Worm (Caenorhabditis elegans): ENCODE results near the gene jnk-1.

jnk-1 gene

DNA sequence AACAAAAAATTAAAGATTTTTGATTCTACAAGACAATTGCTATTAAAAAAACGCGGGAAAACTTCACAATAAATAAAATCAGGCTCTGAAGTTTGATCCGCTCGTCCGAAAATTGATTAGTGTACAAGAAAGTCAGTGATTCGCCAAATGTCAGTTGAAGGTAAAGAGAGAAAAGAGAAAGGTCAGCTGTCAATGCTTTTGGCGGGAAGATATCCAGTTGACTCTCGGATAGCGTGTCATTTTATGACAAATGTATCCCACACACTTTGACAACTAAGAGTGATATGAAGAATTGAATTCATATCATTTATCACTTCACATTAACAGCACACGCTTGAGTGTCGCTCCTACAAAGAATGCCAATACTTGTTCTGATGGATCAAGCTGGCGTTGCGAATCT lies 10.6 kb upstream of the jnk-1 start:
- TF ChIP-seq F13H6.1 (tag; optimal IDR thresholded peaks at IDR 0.05) (peak; percentile 48), nhr-12 (tag; optimal IDR thresholded peaks at IDR 0.05) (no peak), unc-62 (GFP tag; optimal IDR thresholded peaks at IDR 0.05) (no peak), ztf-4 (tag; optimal IDR thresholded peaks at IDR 0.05) (no peak), peb-1 (tag; optimal IDR thresholded peaks at IDR 0.05) (no peak), mbf-1 (tag; optimal IDR thresholded peaks at IDR 0.05) (no peak), dmd-4 (tag; optimal IDR thresholded peaks at IDR 0.05) (no peak), ztf-1 (GFP tag; conservative IDR thresholded peaks at IDR 0.05) (no peak), lin-13 (GFP tag; optimal IDR thresholded peaks at IDR 0.05) (no peak), R02D3.7 (tag; optimal IDR thresholded peaks at IDR 0.05) (no peak), sma-9 (GFP tag; optimal IDR thresholded peaks at IDR 0.05) (peak; percentile 18), sma-9 (tag; optimal IDR thresholded peaks at IDR 0.05) (no peak), unc-39 (tag; optimal IDR thresholded peaks at IDR 0.05) (no peak), lsy-2 (tag; optimal IDR thresholded peaks at IDR 0.05) (peak in 1 of 2 experiments; percentile 21), nhr-21 (tag; optimal IDR thresholded peaks at IDR 0.05) (no peak), ama-1 (optimal IDR thresholded peaks at IDR 0.05) (no peak)

DNA sequence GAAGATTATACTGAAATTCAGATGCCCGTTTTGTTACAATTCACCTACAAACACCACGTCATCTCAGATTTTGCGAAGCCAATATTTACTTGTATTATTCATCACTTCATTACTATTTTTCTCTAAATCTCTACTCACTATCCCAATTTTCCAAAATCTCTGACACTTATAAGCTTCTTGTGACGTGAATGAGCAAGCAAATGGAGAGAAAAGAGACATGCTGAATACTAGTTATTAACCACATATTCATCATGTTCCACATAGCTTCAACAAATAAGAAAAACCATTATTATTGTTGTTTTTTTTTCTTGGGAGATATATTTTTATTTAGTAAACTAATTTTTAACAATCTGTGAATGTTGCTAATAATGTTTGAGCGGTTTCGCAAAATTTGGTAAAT lies 6.2 kb upstream of the jnk-1 start:
- no peak for TF ChIP-seq egl-27 (tag; optimal IDR thresholded peaks at IDR 0.05)
- no peak for TF ChIP-seq snpc-4 (tag; optimal IDR thresholded peaks at IDR 0.05)
- no peak for TF ChIP-seq mab-5 (tag; optimal IDR thresholded peaks at IDR 0.05)
- no peak for TF ChIP-seq nhr-237 (tag; optimal IDR thresholded peaks at IDR 0.05)
- no peak for TF ChIP-seq sma-9 (GFP tag; optimal IDR thresholded peaks at IDR 0.05)
- no peak for TF ChIP-seq sma-9 (tag; optimal IDR thresholded peaks at IDR 0.05)

DNA sequence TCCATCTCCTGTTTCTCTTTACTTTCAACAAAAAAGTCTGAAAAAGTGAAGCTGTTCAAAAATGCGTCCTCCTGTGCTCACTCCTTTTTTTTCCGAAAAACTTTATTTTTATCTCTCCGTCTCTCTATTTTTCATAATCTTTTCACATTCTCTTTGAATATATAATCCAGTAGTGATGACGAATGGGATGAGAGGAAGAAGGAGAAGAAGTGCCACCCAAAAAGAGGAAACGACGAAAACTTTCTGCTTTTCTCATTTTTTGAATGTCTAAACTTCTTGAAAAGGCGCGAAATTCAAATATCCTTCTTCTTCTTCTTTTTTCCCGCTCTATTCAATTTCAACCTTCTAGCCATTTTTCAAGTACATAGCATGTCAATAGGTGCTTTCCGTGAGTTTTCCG lies 2.8 kb upstream of the jnk-1 start:
- peak; percentile 27 for TF ChIP-seq C34F6.9 (tag; optimal IDR thresholded peaks at IDR 0.05)
- TF ChIP-seq Y55F3AM.14 (GFP tag; optimal IDR thresholded peaks at IDR 0.05): no peak
- TF ChIP-seq nhr-6 (tag; optimal IDR thresholded peaks at IDR 0.05): no peak
- TF ChIP-seq elt-1 (tag; optimal IDR thresholded peaks at IDR 0.05): no peak
- TF ChIP-seq unc-55 (GFP tag; optimal IDR thresholded peaks at IDR 0.05): peak; percentile 88
- peak; percentile 45 for TF ChIP-seq sma-9 (GFP tag; optimal IDR thresholded peaks at IDR 0.05)
- TF ChIP-seq sma-9 (tag; optimal IDR thresholded peaks at IDR 0.05): no peak
- no peak for TF ChIP-seq lin-11 (tag; optimal IDR thresholded peaks at IDR 0.05)
- no peak for TF ChIP-seq ZK546.5 (tag; optimal IDR thresholded peaks at IDR 0.05)
- TF ChIP-seq nhr-10 (tag; optimal IDR thresholded peaks at IDR 0.05): no peak
- TF ChIP-seq crh-2 (tag; optimal IDR thresholded peaks at IDR 0.05): no peak
- peak; percentile 15 for TF ChIP-seq F13H6.1 (tag; optimal IDR thresholded peaks at IDR 0.05)
- no peak for TF ChIP-seq unc-39 (tag; optimal IDR thresholded peaks at IDR 0.05)
- peak in 1 of 2 experiments; percentile 37 for TF ChIP-seq lsy-2 (tag; optimal IDR thresholded peaks at IDR 0.05)

DNA sequence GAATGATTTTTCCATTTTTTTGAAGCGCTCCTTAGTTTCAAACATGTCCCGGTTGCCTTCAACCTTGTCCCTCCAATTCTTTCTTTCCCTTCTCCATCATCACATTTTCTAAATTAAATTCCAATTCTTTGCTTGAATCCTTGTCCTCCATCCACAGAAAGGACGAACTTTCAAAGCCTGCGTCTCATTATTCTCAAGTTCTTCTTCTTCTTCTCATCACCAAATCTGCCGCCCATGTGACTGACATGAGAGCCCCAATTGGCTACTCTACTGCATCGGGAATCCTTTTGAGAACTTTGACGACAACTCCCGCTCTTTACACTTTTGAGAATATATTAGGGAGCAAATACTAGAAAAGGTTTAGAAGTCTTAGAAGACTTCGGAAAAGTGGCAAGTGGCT lies 773 bp upstream of the jnk-1 start:
- TF ChIP-seq nhr-129 (tag; optimal IDR thresholded peaks at IDR 0.05) (peak; percentile 9), elt-3 (tag; optimal IDR thresholded peaks at IDR 0.05) (no peak), unc-39 (tag; optimal IDR thresholded peaks at IDR 0.05) (no peak), zag-1 (tag; optimal IDR thresholded peaks at IDR 0.05) (peak; percentile 27), sma-3 (GFP tag; optimal IDR thresholded peaks at IDR 0.05) (no peak), mbf-1 (tag; optimal IDR thresholded peaks at IDR 0.05) (no peak), ama-1 (optimal IDR thresholded peaks at IDR 0.05) (no peak), C34F6.9 (tag; optimal IDR thresholded peaks at IDR 0.05) (peak; percentile 63), ztf-1 (GFP tag; conservative IDR thresholded peaks at IDR 0.05) (no peak), egl-27 (tag; optimal IDR thresholded peaks at IDR 0.05) (no peak), sma-9 (GFP tag; optimal IDR thresholded peaks at IDR 0.05) (peak; percentile 28), sma-9 (tag; optimal IDR thresholded peaks at IDR 0.05) (no peak), nhr-12 (tag; optimal IDR thresholded peaks at IDR 0.05) (no peak), mdl-1 (tag; optimal IDR thresholded peaks at IDR 0.05) (peak in 1 of 2 experiments; percentile 50), lsy-2 (tag; optimal IDR thresholded peaks at IDR 0.05) (peak in 1 of 2 experiments; percentile 52), crh-2 (tag; optimal IDR thresholded peaks at IDR 0.05) (peak; percentile 7)

DNA sequence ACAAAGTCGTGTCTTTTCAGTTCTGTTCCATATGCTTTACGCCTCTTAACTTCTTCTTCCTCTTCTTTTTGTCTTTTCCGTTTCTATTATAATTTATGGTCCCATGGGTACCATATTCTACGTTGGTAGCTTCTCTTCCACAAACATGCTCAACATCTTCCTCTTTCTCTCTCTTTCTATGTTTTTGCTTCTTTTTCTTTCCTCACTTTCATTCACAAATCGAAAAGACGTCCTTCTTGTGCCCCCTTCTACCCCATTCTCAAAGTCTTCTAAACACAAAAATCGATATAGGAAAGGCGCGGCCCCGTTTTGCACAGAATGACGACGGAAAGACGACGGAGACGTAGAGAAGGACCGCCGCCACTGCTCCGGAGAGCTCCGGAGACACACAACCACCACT lies 1.3 kb downstream of the jnk-1 start:
- TF ChIP-seq peb-1 (tag; optimal IDR thresholded peaks at IDR 0.05): no peak
- TF ChIP-seq nhr-6 (tag; optimal IDR thresholded peaks at IDR 0.05): no peak
- no peak for TF ChIP-seq nhr-12 (tag; optimal IDR thresholded peaks at IDR 0.05)
- TF ChIP-seq fos-1 (tag; optimal IDR thresholded peaks at IDR 0.05): no peak
- TF ChIP-seq elt-1 (tag; optimal IDR thresholded peaks at IDR 0.05): no peak
- no peak for TF ChIP-seq R02D3.7 (tag; optimal IDR thresholded peaks at IDR 0.05)
- no peak for TF ChIP-seq nhr-21 (tag; optimal IDR thresholded peaks at IDR 0.05)
- TF ChIP-seq nhr-25 (tag; optimal IDR thresholded peaks at IDR 0.05): no peak
- TF ChIP-seq ztf-11 (tag; optimal IDR thresholded peaks at IDR 0.05): no peak
- peak; percentile 57 for TF ChIP-seq crh-2 (tag; optimal IDR thresholded peaks at IDR 0.05)
- TF ChIP-seq ZK546.5 (tag; optimal IDR thresholded peaks at IDR 0.05): no peak
- TF ChIP-seq mdl-1 (tag; optimal IDR thresholded peaks at IDR 0.05): no peak
- no peak for TF ChIP-seq ztf-4 (tag; optimal IDR thresholded peaks at IDR 0.05)
- TF ChIP-seq C34F6.9 (tag; optimal IDR thresholded peaks at IDR 0.05): peak; percentile 56
- TF ChIP-seq lin-11 (tag; optimal IDR thresholded peaks at IDR 0.05): no peak
- peak in 1 of 2 experiments; percentile 65 for TF ChIP-seq lsy-2 (tag; optimal IDR thresholded peaks at IDR 0.05)
- no peak for TF ChIP-seq unc-62 (GFP tag; optimal IDR thresholded peaks at IDR 0.05)
- no peak for TF ChIP-seq blmp-1 (tag; optimal IDR thresholded peaks at IDR 0.05; ENCODE audit: insufficient read depth)
- no peak for TF ChIP-seq skn-1 (tag; optimal IDR thresholded peaks at IDR 0.05)
- TF ChIP-seq alr-1 (tag; optimal IDR thresholded peaks at IDR 0.05): no peak
- no peak for TF ChIP-seq sem-4 (tag; optimal IDR thresholded peaks at IDR 0.05)
- TF ChIP-seq sma-9 (GFP tag; optimal IDR thresholded peaks at IDR 0.05): peak; percentile 5
- TF ChIP-seq sma-9 (tag; optimal IDR thresholded peaks at IDR 0.05): no peak
- no peak for TF ChIP-seq ceh-82 (tag; optimal IDR thresholded peaks at IDR 0.05)
- no peak for TF ChIP-seq nhr-23 (tag; optimal IDR thresholded peaks at IDR 0.05)
- TF ChIP-seq nhr-237 (tag; optimal IDR thresholded peaks at IDR 0.05): no peak
